Worm (Caenorhabditis elegans): ENCODE results near the gene pld-1.

ce11 chrII:5099649-5100048 is 8.2 kb upstream of the pld-1 start, which contains the start of gene C04G6.6:
- TF ChIP-seq snpc-4 (tag; optimal IDR thresholded peaks at IDR 0.05) (no peak), D1046.2 (GFP tag; IDR thresholded peaks at IDR 0.05) (no peak), unc-62 (GFP tag; optimal IDR thresholded peaks at IDR 0.05 in 1 of 2) (no peak), unc-62 (tag; optimal IDR thresholded peaks at IDR 0.05) (no peak), pqm-1 (tag; optimal IDR thresholded peaks at IDR 0.05) (no peak), egl-27 (tag; optimal IDR thresholded peaks at IDR 0.05) (no peak), nhr-11 (tag; optimal IDR thresholded peaks at IDR 0.05) (no peak), gei-8 (GFP tag; optimal IDR thresholded peaks at IDR 0.05) (no peak)

All from whole organism, L4 larva.